Worm (Caenorhabditis elegans): ENCODE data around the gene mnm-2.

- TF ChIP-seq T22C8.4 (GFP tag; IDR thresholded peaks at IDR 0.05) (no peak), cog-1 (tag; optimal IDR thresholded peaks at IDR 0.05) (no peak), med-1 (GFP tag; optimal IDR thresholded peaks at IDR 0.05; ENCODE audit: insufficient read depth) (no peak), tab-1 (GFP tag; IDR thresholded peaks at IDR 0.05) (no peak), ref-1 (GFP tag; conservative IDR thresholded peaks at IDR 0.05) (no peak), ztf-29 (GFP tag; IDR thresholded peaks at IDR 0.05) (no peak), flt-1 (GFP tag; IDR thresholded peaks at IDR 0.05) (no peak), klf-2 (GFP tag; conservative IDR thresholded peaks at IDR 0.05) (no peak)
Measured at ce11 chrX:7415420-7415819, 9.3 kb downstream of the mnm-2 start, which contains the start of gene C10A4.7.

Data from whole organism, midembryonic.